Fruit fly (Drosophila melanogaster): ENCODE measurements around the gene CG32152.

CG32152 gene

DNA sequence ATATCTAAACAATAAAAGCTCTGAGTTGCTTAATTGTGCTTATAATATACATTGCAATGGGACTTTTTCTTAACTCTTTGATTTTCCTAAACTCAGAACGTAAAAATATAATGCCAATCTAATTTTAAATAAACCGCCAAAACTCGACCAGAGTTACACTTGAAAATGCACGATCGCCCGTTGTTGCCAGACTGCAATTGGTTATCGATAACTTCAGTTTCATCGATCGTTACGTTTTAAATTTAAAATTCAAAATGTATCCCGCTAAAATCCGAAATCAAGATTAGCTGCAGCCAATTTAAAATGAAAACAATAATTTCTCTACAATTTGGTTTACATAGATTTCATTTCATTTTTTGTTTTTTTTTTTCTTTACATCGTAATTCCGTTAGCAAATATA lies 4.7 kb downstream of the CG32152 start:
- TF ChIP-seq brk (GFP tag; optimal IDR thresholded peaks at IDR 0.05) (peak; percentile 38), CG9705 (GFP tag; optimal IDR thresholded peaks at IDR 0.05) (no peak), Dif (GFP tag; optimal IDR thresholded peaks at IDR 0.05; ENCODE audit: partially characterized antibody) (peak; percentile 34)

DNA sequence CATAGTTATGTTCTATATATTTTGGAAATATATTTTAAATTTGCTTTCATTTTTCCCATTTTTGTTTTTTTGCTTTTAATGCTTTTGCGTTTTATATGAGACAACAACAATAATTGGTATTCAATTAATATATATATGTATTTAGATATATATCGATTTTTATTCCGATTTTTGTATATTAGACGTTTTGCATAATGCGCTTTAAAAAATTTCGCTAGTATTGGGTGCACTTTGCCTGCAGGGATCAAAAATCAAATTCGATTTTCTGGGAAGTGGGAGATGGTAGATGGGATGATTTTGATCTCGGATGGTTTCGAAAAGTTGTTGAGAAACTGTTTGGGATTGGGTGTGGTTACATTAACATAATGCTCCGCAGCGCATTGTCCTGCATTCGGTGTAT lies 6.1 kb downstream of the CG32152 start, which contains the start of gene CG5157:
Gene CG5157, minus strand, starts transcription at position 101 of the 400 bp plus-strand sequence.
- no peak for TF ChIP-seq lola (GFP tag; optimal IDR thresholded peaks at IDR 0.05)
- TF ChIP-seq HLH106 (tag; optimal IDR thresholded peaks at IDR 0.05), result no peak
- no peak for TF ChIP-seq CG32264 (GFP tag; optimal IDR thresholded peaks at IDR 0.05)
- TF ChIP-seq Jra (GFP tag; optimal IDR thresholded peaks at IDR 0.05), result no peak
- no peak for TF ChIP-seq sage (GFP tag; optimal IDR thresholded peaks at IDR 0.05)
- no peak for TF ChIP-seq jim (GFP tag; optimal IDR thresholded peaks at IDR 0.05)
- TF ChIP-seq br (GFP tag; optimal IDR thresholded peaks at IDR 0.05), result no peak
- no peak for TF ChIP-seq dl (GFP tag; optimal IDR thresholded peaks at IDR 0.05; ENCODE audit: insufficient read depth in 1 of 2, partially characterized antibody in 2 of 2)
- no peak for TF ChIP-seq rgr (GFP tag; optimal IDR thresholded peaks at IDR 0.05)
- no peak for TF ChIP-seq brk (GFP tag; optimal IDR thresholded peaks at IDR 0.05)
- no peak for TF ChIP-seq pan (optimal IDR thresholded peaks at IDR 0.05)
- TF ChIP-seq Hnf4 (GFP tag; optimal IDR thresholded peaks at IDR 0.05), result no peak
- TF ChIP-seq Dfd (GFP tag; optimal IDR thresholded peaks at IDR 0.05), result no peak
- TF ChIP-seq dsf (GFP tag; optimal IDR thresholded peaks at IDR 0.05; ENCODE audit: borderline replicate concordance), result no peak
- TF ChIP-seq Hr78 (GFP tag; optimal IDR thresholded peaks at IDR 0.05), result no peak
- no peak for TF ChIP-seq Vsx2 (GFP tag; optimal IDR thresholded peaks at IDR 0.05; ENCODE audit: partially characterized antibody)
- no peak for TF ChIP-seq h (GFP tag; optimal IDR thresholded peaks at IDR 0.05)
- TF ChIP-seq dmrt93B (GFP tag; optimal IDR thresholded peaks at IDR 0.05), result no peak
- no peak for TF ChIP-seq woc (GFP tag; optimal IDR thresholded peaks at IDR 0.05)

DNA sequence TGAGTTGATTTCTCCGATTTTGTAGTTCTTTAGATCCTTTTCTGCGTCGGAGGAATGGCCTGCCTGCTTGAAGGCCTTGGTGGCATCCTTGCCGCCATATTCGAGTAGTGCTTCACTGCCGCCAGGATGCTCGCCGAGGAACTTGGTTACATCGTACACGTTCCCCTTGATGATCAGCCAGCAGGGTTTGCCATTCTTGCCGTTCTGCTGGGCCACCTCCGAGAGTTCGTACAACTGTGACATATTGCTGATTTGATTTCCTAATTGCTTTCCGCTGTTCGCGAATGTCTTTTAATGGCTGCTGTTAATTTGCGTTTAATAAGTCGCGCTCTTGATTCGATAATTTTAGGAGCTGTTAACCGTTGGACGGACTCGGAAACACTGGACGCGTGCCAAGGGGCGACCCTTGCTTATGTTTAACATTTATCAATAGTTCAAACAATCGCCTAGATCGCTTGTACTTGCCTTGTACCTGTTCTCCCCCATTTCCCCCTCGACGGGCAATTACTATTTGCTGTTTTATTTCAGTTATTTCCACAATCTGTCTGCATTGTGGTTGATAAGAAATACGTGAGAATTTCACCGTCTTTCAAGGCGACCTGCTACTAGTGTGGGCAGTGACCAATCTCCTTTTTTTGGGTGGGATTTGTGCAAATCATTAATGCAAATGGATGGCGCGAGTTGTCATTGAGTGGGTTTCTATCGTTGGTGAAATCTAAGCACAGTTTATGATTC lies 6.8 kb downstream of the CG32152 start:
- no peak for TF ChIP-seq Mio (GFP tag; optimal IDR thresholded peaks at IDR 0.05)
- no peak for TF ChIP-seq CG32264 (GFP tag; optimal IDR thresholded peaks at IDR 0.05)
- no peak for TF ChIP-seq tai (GFP tag; optimal IDR thresholded peaks at IDR 0.05)
- TF ChIP-seq h (GFP tag; optimal IDR thresholded peaks at IDR 0.05), result no peak
- no peak for TF ChIP-seq Dif (GFP tag; optimal IDR thresholded peaks at IDR 0.05; ENCODE audit: partially characterized antibody)
- TF ChIP-seq fru (GFP tag; optimal IDR thresholded peaks at IDR 0.05), result no peak
- no peak for TF ChIP-seq ey (GFP tag; optimal IDR thresholded peaks at IDR 0.05)
- no peak for TF ChIP-seq lola (GFP tag; optimal IDR thresholded peaks at IDR 0.05)
- TF ChIP-seq dl (GFP tag; optimal IDR thresholded peaks at IDR 0.05; ENCODE audit: insufficient read depth in 1 of 2, partially characterized antibody in 2 of 2), result no peak
- TF ChIP-seq sv (GFP tag; optimal IDR thresholded peaks at IDR 0.05), result no peak
- no peak for TF ChIP-seq dsf (GFP tag; optimal IDR thresholded peaks at IDR 0.05; ENCODE audit: borderline replicate concordance)
- no peak for TF ChIP-seq Dfd (GFP tag; optimal IDR thresholded peaks at IDR 0.05)
- no peak for TF ChIP-seq rgr (GFP tag; optimal IDR thresholded peaks at IDR 0.05)
- no peak for TF ChIP-seq brk (GFP tag; optimal IDR thresholded peaks at IDR 0.05)
- no peak for TF ChIP-seq foxo (GFP tag; optimal IDR thresholded peaks at IDR 0.05)

DNA sequence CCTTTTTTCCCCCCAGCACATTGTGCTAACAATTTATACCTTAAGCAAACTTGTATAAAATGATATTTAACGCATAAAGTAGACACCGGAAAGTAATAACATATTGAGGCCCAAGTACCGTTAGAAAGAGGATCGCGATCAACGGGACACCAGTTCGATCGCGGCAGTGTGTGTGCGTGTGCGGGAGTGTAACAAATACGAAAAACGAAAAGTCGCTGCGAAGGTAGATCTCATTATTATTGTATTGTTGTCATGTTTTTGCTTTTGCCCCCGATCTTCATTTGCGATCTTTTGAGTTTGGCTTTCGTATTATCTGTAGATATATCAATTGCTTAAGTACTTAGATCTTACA lies 11.8 kb downstream of the CG32152 start:
- no peak for TF ChIP-seq HLH106 (tag; optimal IDR thresholded peaks at IDR 0.05)
- no peak for TF ChIP-seq Hnf4 (GFP tag; optimal IDR thresholded peaks at IDR 0.05)
- no peak for TF ChIP-seq brk (GFP tag; optimal IDR thresholded peaks at IDR 0.05)
- no peak for TF ChIP-seq lola (GFP tag; optimal IDR thresholded peaks at IDR 0.05)
- no peak for TF ChIP-seq Myc (optimal IDR thresholded peaks at IDR 0.05)
- no peak for TF ChIP-seq sage (GFP tag; optimal IDR thresholded peaks at IDR 0.05)
- no peak for TF ChIP-seq jim (GFP tag; optimal IDR thresholded peaks at IDR 0.05)
- no peak for TF ChIP-seq ey (GFP tag; optimal IDR thresholded peaks at IDR 0.05)
- TF ChIP-seq rgr (GFP tag; optimal IDR thresholded peaks at IDR 0.05), result no peak
- no peak for TF ChIP-seq Hr83 (GFP tag; optimal IDR thresholded peaks at IDR 0.05; ENCODE audit: poor library complexity, severe bottlenecking)
- no peak for TF ChIP-seq dmrt93B (GFP tag; optimal IDR thresholded peaks at IDR 0.05)
- TF ChIP-seq Sp1 (GFP tag; optimal IDR thresholded peaks at IDR 0.05), result no peak
- no peak for TF ChIP-seq sv (GFP tag; optimal IDR thresholded peaks at IDR 0.05)

Measured in whole organism, wandering third instar larva.